Fruit fly (Drosophila melanogaster): Measurements from ENCODE around the gene Aef1.

DNA sequence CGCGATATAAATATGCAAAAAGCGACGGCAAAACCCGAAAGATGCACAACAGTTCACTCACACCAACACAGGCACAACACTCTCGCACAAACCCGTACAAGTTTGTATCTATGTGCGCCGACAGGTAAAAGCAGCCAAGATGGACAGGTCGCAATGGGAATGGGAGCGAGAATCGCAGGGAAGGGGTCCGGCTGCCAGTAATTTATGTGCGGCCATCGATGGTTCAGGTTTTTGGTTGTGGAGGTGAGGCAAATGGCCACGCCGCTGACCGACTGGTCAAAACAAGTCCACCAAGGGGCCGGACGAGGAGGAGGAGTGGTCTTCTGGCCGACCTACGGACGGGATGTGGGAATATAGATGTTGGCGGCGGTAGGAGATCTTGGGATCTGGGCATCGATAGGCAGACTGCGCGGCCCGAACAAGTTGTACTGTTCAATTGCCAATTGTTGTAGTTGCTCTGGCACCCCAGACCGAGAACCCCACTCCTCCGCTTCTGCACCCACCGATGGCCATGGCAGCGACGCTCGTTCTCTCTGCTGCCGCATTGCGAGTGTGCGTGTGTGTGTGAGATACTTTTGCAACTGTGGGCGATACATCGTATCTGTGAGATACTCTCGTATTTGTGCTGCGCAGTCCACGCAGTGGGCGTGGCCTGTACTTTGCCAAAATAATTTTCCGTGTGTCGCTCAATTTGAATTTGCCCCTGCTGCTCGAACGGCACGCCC lies 27.1 kb downstream of the Aef1 start:
- TF ChIP-seq CTCF (optimal IDR thresholded peaks at IDR 0.05) (no peak), CG8478 (optimal IDR thresholded peaks at IDR 0.05) (no peak)
